Worm (Caenorhabditis elegans): ENCODE data around the gene set-1.

DNA sequence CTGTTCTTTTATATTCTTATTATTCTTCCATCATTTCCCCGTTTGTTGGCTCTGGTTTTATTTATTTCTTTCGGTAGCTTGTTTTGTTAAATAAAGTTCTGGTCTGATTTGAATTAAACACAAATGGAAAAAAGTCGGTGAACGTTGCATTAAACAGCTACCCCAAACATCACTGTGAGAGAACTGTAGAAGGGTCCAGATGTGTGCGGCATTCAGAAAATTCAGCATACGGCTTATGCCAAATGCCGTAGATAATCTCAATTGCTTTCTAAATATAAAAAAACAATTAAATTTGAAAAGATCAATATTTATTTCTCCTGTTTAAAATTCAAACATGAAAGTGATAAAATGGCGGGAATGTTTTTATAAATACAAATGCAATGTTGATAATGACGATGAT, 12.3 kb downstream of the set-1 start:
- TF ChIP-seq nhr-76 (tag; optimal IDR thresholded peaks at IDR 0.05) (no peak), lin-39 (tag; optimal IDR thresholded peaks at IDR 0.05) (no peak), ceh-90 (tag; optimal IDR thresholded peaks at IDR 0.05) (no peak), nhr-11 (tag; optimal IDR thresholded peaks at IDR 0.05) (no peak), blmp-1 (tag; optimal IDR thresholded peaks at IDR 0.05) (no peak), C34B4.2 (tag; optimal IDR thresholded peaks at IDR 0.05) (no peak), ceh-82 (tag; optimal IDR thresholded peaks at IDR 0.05) (no peak), grh-1 (GFP tag; IDR thresholded peaks at IDR 0.05) (no peak)
